Worm (Caenorhabditis elegans) whole organism, L2 larva: ENCODE measurements around the gene dgtr-1.

Experiments used
- ama-1 ChIP-seq: fragments of 150-350 bp; optimal IDR thresholded peaks from 2 replicates; lab custom pipeline; 2018; ENCODE audit warnings: inconsistent platforms
- blmp-1 ChIP-seq: sonication (generic microtip); optimal IDR thresholded peaks from 2 replicates; lab custom pipeline; 2017; ENCODE audit warnings: missing genetic modification characterization, mild to moderate bottlenecking, missing compliant biosample characterization, antibody characterized with exemption, moderate library complexity; ENCODE audit not compliant: insufficient read depth
- ceh-82 ChIP-seq: fragments of 150-350 bp; optimal IDR thresholded peaks from 2 replicates; lab custom pipeline; 2014; ENCODE audit warnings: missing biosample characterization, missing genetic modification characterization
- fos-1 ChIP-seq: fragments of 150-350 bp; optimal IDR thresholded peaks from 2 replicates; lab custom pipeline; 2014; ENCODE audit warnings: missing biosample characterization, missing genetic modification characterization
- mdl-1 ChIP-seq, 2 experiments: fragments of 150-350 bp in 1 of 2; sonication (generic microtip) in 1 of 2; optimal IDR thresholded peaks; 2 replicates each; lab custom pipeline; 2017; ENCODE audit warnings: missing biosample characterization in 2 of 2, missing genetic modification characterization in 2 of 2
- nhr-11 ChIP-seq: fragments of 150-350 bp; optimal IDR thresholded peaks from 2 replicates; lab custom pipeline; 2014; ENCODE audit warnings: missing biosample characterization, missing genetic modification characterization
- nhr-12 ChIP-seq: fragments of 150-350 bp; optimal IDR thresholded peaks from 2 replicates; lab custom pipeline; 2014; ENCODE audit warnings: missing biosample characterization, missing genetic modification characterization
- nhr-23 ChIP-seq: fragments of 150-350 bp; optimal IDR thresholded peaks from 2 replicates; lab custom pipeline; 2014; ENCODE audit warnings: missing biosample characterization, missing genetic modification reagents, missing genetic modification characterization
- sma-3 ChIP-seq: sonication (generic microtip); optimal IDR thresholded peaks from 2 replicates; lab custom pipeline; 2016; ENCODE audit warnings: missing genetic modification reagents, missing genetic modification characterization, missing compliant biosample characterization
- unc-39 ChIP-seq: fragments of 150-350 bp; optimal IDR thresholded peaks from 2 replicates; lab custom pipeline; 2014; ENCODE audit warnings: missing biosample characterization, missing genetic modification characterization
- zag-1 ChIP-seq: fragments of 150-350 bp; optimal IDR thresholded peaks from 2 replicates; lab custom pipeline; 2014; ENCODE audit warnings: missing biosample characterization, missing genetic modification characterization
- ztf-11 ChIP-seq: sonication (generic microtip); optimal IDR thresholded peaks from 2 replicates; lab custom pipeline; 2017; ENCODE audit warnings: missing biosample characterization, missing genetic modification characterization

DNA sequence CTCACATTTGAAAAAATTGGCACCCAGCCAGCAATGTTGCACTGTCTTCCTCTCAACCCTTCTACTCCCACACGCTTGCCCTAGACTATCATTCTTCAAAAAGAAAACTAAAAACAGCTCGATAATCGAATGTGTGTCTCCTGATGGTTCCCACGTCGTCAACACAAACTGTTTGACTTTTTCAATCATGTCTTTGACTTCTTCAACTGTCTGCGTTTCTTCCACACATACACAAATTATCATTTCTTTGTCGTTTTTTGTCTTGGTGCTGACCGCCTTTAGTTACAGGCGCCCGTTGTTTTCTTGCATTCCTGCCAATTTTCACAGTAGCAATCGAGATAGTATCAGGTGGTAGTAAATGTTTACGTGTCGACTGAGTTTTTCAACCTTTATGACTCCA, 34.3 kb upstream of the dgtr-1 start:
- TF ChIP-seq zag-1 (tag; lab: Kevin White, UChicago) (no peak), blmp-1 (no peak), ceh-82 (tag; lab: Kevin White, UChicago) (no peak), nhr-11 (tag; lab: Kevin White, UChicago) (no peak), fos-1 (peak; percentile 23), nhr-12 (tag; lab: Kevin White, UChicago) (no peak), ama-1 (lab: Kevin White, UChicago) (no peak), unc-39 (tag; lab: Kevin White, UChicago) (no peak), nhr-23 (tag; lab: Kevin White, UChicago) (no peak), mdl-1 (tag; optimal IDR thresholded peaks at IDR 0.05; lab: Kevin White, UChicago) (no peak), sma-3 (GFP tag; lab: Kevin White, UChicago) (no peak), ztf-11 (tag; lab: Kevin White, UChicago) (no peak)
